Worm (Caenorhabditis elegans) whole organism, L2 larva: ENCODE data around the gene F53C3.4.

Experiments
- C34F6.9 ChIP-seq: fragments of 150-350 bp; optimal IDR thresholded peaks from 2 replicates; lab custom pipeline; 2014; ENCODE audit warnings: missing biosample characterization, missing genetic modification characterization
- F13H6.1 ChIP-seq: sonication (generic microtip); optimal IDR thresholded peaks from 2 replicates; lab custom pipeline; 2016; ENCODE audit warnings: missing genetic modification characterization, missing compliant biosample characterization
- R02D3.7 ChIP-seq: fragments of 150-350 bp; optimal IDR thresholded peaks from 2 replicates; lab custom pipeline; 2014; ENCODE audit warnings: missing biosample characterization, missing genetic modification characterization
- Y55F3AM.14 ChIP-seq: fragments of 200-800 bp; sonication (Bioruptor generic); optimal IDR thresholded peaks from 2 replicates; lab custom pipeline; 2018; ENCODE audit warnings: mild to moderate bottlenecking, missing genetic modification characterization, missing compliant biosample characterization
- ZK546.5 ChIP-seq: sonication (generic microtip); optimal IDR thresholded peaks from 2 replicates; lab custom pipeline; 2017; ENCODE audit warnings: missing biosample characterization, missing genetic modification characterization
- ama-1 ChIP-seq: fragments of 150-350 bp; optimal IDR thresholded peaks from 2 replicates; lab custom pipeline; 2018; ENCODE audit warnings: inconsistent platforms
- blmp-1 ChIP-seq: sonication (generic microtip); optimal IDR thresholded peaks from 2 replicates; lab custom pipeline; 2017; ENCODE audit warnings: missing genetic modification characterization, mild to moderate bottlenecking, missing compliant biosample characterization, antibody characterized with exemption, moderate library complexity; ENCODE audit not compliant: insufficient read depth
- ceh-16 ChIP-seq: fragments of 150-350 bp; optimal IDR thresholded peaks from 2 replicates; lab custom pipeline; 2014; ENCODE audit warnings: missing biosample characterization, missing genetic modification characterization
- ceh-82 ChIP-seq: fragments of 150-350 bp; optimal IDR thresholded peaks from 2 replicates; lab custom pipeline; 2014; ENCODE audit warnings: missing biosample characterization, missing genetic modification characterization
- crh-2 ChIP-seq: sonication (generic microtip); optimal IDR thresholded peaks from 2 replicates; lab custom pipeline; 2017; ENCODE audit warnings: missing biosample characterization, missing genetic modification characterization
- egl-27 ChIP-seq: sonication (generic microtip); optimal IDR thresholded peaks from 3 replicates; lab custom pipeline; 2017; ENCODE audit warnings: missing biosample characterization, missing genetic modification reagents, missing genetic modification characterization
- elt-1 ChIP-seq: fragments of 150-350 bp; optimal IDR thresholded peaks from 2 replicates; lab custom pipeline; 2014; ENCODE audit warnings: missing biosample characterization, missing genetic modification characterization
- elt-3 ChIP-seq: sonication (generic microtip); optimal IDR thresholded peaks from 2 replicates; lab custom pipeline; 2017; ENCODE audit warnings: missing biosample characterization, missing genetic modification characterization
- fos-1 ChIP-seq: fragments of 150-350 bp; optimal IDR thresholded peaks from 2 replicates; lab custom pipeline; 2014; ENCODE audit warnings: missing biosample characterization, missing genetic modification characterization
- gmeb-1 ChIP-seq: fragments of 150-350 bp; optimal IDR thresholded peaks from 2 replicates; lab custom pipeline; 2014; ENCODE audit warnings: missing biosample characterization, missing genetic modification characterization
- lin-11 ChIP-seq: fragments of 150-350 bp; sonication (generic microtip); optimal IDR thresholded peaks from 2 replicates; lab custom pipeline; 2014; ENCODE audit warnings: missing biosample characterization, missing genetic modification characterization, inconsistent platforms, mixed read lengths
- lin-13 ChIP-seq: fragments of 150-350 bp; optimal IDR thresholded peaks from 2 replicates; lab custom pipeline; 2014; ENCODE audit warnings: missing biosample characterization, missing genetic modification reagents, missing genetic modification characterization
- lin-39 ChIP-seq: fragments of 150-350 bp; optimal IDR thresholded peaks from 2 replicates; lab custom pipeline; 2014; ENCODE audit warnings: missing biosample characterization, missing genetic modification reagents, missing genetic modification characterization
- lsy-2 ChIP-seq, 2 experiments: fragments of 150-350 bp in 1 of 2; sonication (generic microtip) in 1 of 2; optimal IDR thresholded peaks; 2 replicates each; lab custom pipeline; 2014 to 2017; ENCODE audit warnings: missing biosample characterization in 2 of 2, missing genetic modification characterization in 2 of 2
- mab-5 ChIP-seq: fragments of 150-350 bp; optimal IDR thresholded peaks from 2 replicates; lab custom pipeline; 2014; ENCODE audit warnings: missing biosample characterization, missing genetic modification characterization
- mbf-1 ChIP-seq: sonication (generic microtip); optimal IDR thresholded peaks from 2 replicates; lab custom pipeline; 2017; ENCODE audit warnings: missing biosample characterization, missing genetic modification characterization
- mdl-1 ChIP-seq, 2 experiments: fragments of 150-350 bp in 1 of 2; sonication (generic microtip) in 1 of 2; optimal IDR thresholded peaks; 2 replicates each; lab custom pipeline; 2017; ENCODE audit warnings: missing biosample characterization in 2 of 2, missing genetic modification characterization in 2 of 2
- nhr-10 ChIP-seq: sonication (generic microtip); optimal IDR thresholded peaks from 2 replicates; lab custom pipeline; 2017; ENCODE audit warnings: missing biosample characterization, missing genetic modification characterization
- nhr-129 ChIP-seq: fragments of 150-350 bp; optimal IDR thresholded peaks from 2 replicates; lab custom pipeline; 2014; ENCODE audit warnings: missing biosample characterization, missing genetic modification characterization
- nhr-21 ChIP-seq: fragments of 150-350 bp; optimal IDR thresholded peaks from 2 replicates; lab custom pipeline; 2014; ENCODE audit warnings: missing biosample characterization, missing genetic modification characterization
- nhr-23 ChIP-seq: fragments of 150-350 bp; optimal IDR thresholded peaks from 2 replicates; lab custom pipeline; 2014; ENCODE audit warnings: missing biosample characterization, missing genetic modification reagents, missing genetic modification characterization
- nhr-25 ChIP-seq: fragments of 150-350 bp; sonication (generic microtip); optimal IDR thresholded peaks from 3 replicates; lab custom pipeline; 2014; ENCODE audit warnings: missing biosample characterization, missing genetic modification characterization
- nhr-6 ChIP-seq: fragments of 150-350 bp; optimal IDR thresholded peaks from 2 replicates; lab custom pipeline; 2014; ENCODE audit warnings: missing biosample characterization, missing genetic modification characterization
- nhr-77 ChIP-seq: fragments of 150-350 bp; optimal IDR thresholded peaks from 2 replicates; lab custom pipeline; 2014; ENCODE audit warnings: missing biosample characterization, missing genetic modification characterization
- peb-1 ChIP-seq: fragments of 150-350 bp; optimal IDR thresholded peaks from 2 replicates; lab custom pipeline; 2014; ENCODE audit warnings: missing biosample characterization, missing genetic modification characterization
- sem-4 ChIP-seq: fragments of 150-350 bp; optimal IDR thresholded peaks from 2 replicates; lab custom pipeline; 2014; ENCODE audit warnings: missing biosample characterization, missing genetic modification reagents, missing genetic modification characterization
- skn-1 ChIP-seq: sonication (generic microtip); optimal IDR thresholded peaks from 2 replicates; lab custom pipeline; 2017; ENCODE audit warnings: missing biosample characterization, missing genetic modification characterization
- sma-3 ChIP-seq: sonication (generic microtip); optimal IDR thresholded peaks from 2 replicates; lab custom pipeline; 2016; ENCODE audit warnings: missing genetic modification reagents, missing genetic modification characterization, missing compliant biosample characterization
- sma-9 ChIP-seq, 2 experiments: fragments of 150-350 bp in 1 of 2; sonication (generic microtip) in 1 of 2; optimal IDR thresholded peaks; 2 replicates each; lab custom pipeline; 2014 to 2016; ENCODE audit warnings: missing genetic modification characterization in 2 of 2, mild to moderate bottlenecking in 1 of 2, missing biosample characterization in 1 of 2, missing compliant biosample characterization in 1 of 2, missing genetic modification reagents in 1 of 2, moderate library complexity in 1 of 2
- snpc-4 ChIP-seq: fragments of 150-350 bp; optimal IDR thresholded peaks from 2 replicates; lab custom pipeline; 2014; ENCODE audit warnings: missing biosample characterization, missing genetic modification characterization
- unc-55 ChIP-seq: fragments of 150-350 bp; sonication (generic microtip); optimal IDR thresholded peaks from 3 replicates; lab custom pipeline; 2014; ENCODE audit warnings: missing biosample characterization, missing genetic modification reagents, missing genetic modification characterization
- unc-62 ChIP-seq: fragments of 150-350 bp; optimal IDR thresholded peaks from 2 replicates; lab custom pipeline; 2014; ENCODE audit warnings: missing biosample characterization, missing genetic modification reagents, missing genetic modification characterization
- ztf-1 ChIP-seq: fragments of 200-800 bp; sonication (Bioruptor generic); conservative IDR thresholded peaks from 2 replicates; pipeline ENCODE4 v1.3.6; 2022; ENCODE audit warnings: missing genetic modification characterization, missing compliant biosample characterization
- ztf-11 ChIP-seq: sonication (generic microtip); optimal IDR thresholded peaks from 2 replicates; lab custom pipeline; 2017; ENCODE audit warnings: missing biosample characterization, missing genetic modification characterization

F53C3.4 gene

ce11 chrII:3929446-3929845 lies 28.2 kb downstream of the F53C3.4 start:
- TF ChIP-seq R02D3.7 (tag; lab: Kevin White, UChicago) (no peak), ztf-1 (GFP tag; lab: Robert Waterston, UW) (no peak), nhr-25 (peak; percentile 0), ama-1 (lab: Kevin White, UChicago) (no peak), crh-2 (peak; percentile 27), nhr-10 (tag; lab: Kevin White, UChicago) (no peak), fos-1 (tag; lab: Kevin White, UChicago) (peak; percentile 67), mab-5 (tag; lab: Kevin White, UChicago) (no peak), lsy-2 (tag; optimal IDR thresholded peaks at IDR 0.05; lab: Kevin White, UChicago) (peak in 1 of 2 experiments; percentile 17), snpc-4 (tag; lab: Kevin White, UChicago) (no peak), F13H6.1 (peak; percentile 72), ztf-11 (tag; lab: Kevin White, UChicago) (no peak), mdl-1 (tag; optimal IDR thresholded peaks at IDR 0.05; lab: Kevin White, UChicago) (no peak), ceh-82 (tag; lab: Kevin White, UChicago) (no peak), ceh-16 (no peak), elt-1 (tag; lab: Kevin White, UChicago) (no peak), unc-55 (GFP tag; lab: Kevin White, UChicago) (peak; percentile 43), lin-39 (tag; lab: Kevin White, UChicago) (no peak), nhr-77 (tag; lab: Kevin White, UChicago) (no peak), sma-3 (GFP tag; lab: Kevin White, UChicago) (peak; percentile 17), nhr-21 (tag; lab: Kevin White, UChicago) (no peak), mbf-1 (tag; lab: Kevin White, UChicago) (no peak), ZK546.5 (tag; lab: Kevin White, UChicago) (no peak), blmp-1 (peak; percentile 66), peb-1 (tag; lab: Kevin White, UChicago) (no peak), Y55F3AM.14 (no peak), C34F6.9 (tag; lab: Kevin White, UChicago) (peak; percentile 35), nhr-129 (peak; percentile 73), unc-62 (GFP tag; lab: Kevin White, UChicago) (no peak), sma-9 (GFP tag; optimal IDR thresholded peaks at IDR 0.05; lab: Kevin White, UChicago) (peak; percentile 56), sma-9 (tag; optimal IDR thresholded peaks at IDR 0.05; lab: Kevin White, UChicago) (no peak), nhr-23 (tag; lab: Kevin White, UChicago) (no peak), elt-3 (tag; lab: Kevin White, UChicago) (no peak)

- peak; percentile 52 for TF ChIP-seq nhr-129
- TF ChIP-seq sma-9 (GFP tag; optimal IDR thresholded peaks at IDR 0.05; lab: Kevin White, UChicago) = peak; percentile 38
- no peak for TF ChIP-seq sma-9 (tag; optimal IDR thresholded peaks at IDR 0.05; lab: Kevin White, UChicago)
- peak; percentile 64 for TF ChIP-seq unc-55 (GFP tag; lab: Kevin White, UChicago)
- peak; percentile 46 for TF ChIP-seq C34F6.9 (tag; lab: Kevin White, UChicago)
- TF ChIP-seq snpc-4 (tag; lab: Kevin White, UChicago) = no peak
- no peak for TF ChIP-seq nhr-77 (tag; lab: Kevin White, UChicago)
- peak; percentile 2 for TF ChIP-seq blmp-1
- no peak for TF ChIP-seq nhr-21 (tag; lab: Kevin White, UChicago)
- TF ChIP-seq skn-1 (tag; lab: Kevin White, UChicago) = no peak
- TF ChIP-seq lin-13 (GFP tag; lab: Kevin White, UChicago) = peak; percentile 30
- peak; percentile 50 for TF ChIP-seq nhr-25
- peak; percentile 28 for TF ChIP-seq crh-2
- TF ChIP-seq egl-27 (tag; lab: Kevin White, UChicago) = peak; percentile 21
- TF ChIP-seq sma-3 (GFP tag; lab: Kevin White, UChicago) = peak; percentile 59
- peak; percentile 75 for TF ChIP-seq fos-1 (tag; lab: Kevin White, UChicago)
- no peak for TF ChIP-seq unc-62 (GFP tag; lab: Kevin White, UChicago)
- TF ChIP-seq sem-4 = peak; percentile 19
- no peak for TF ChIP-seq nhr-6 (tag; lab: Kevin White, UChicago)
- peak; percentile 52 for TF ChIP-seq lin-11
- peak; percentile 72 for TF ChIP-seq F13H6.1
- TF ChIP-seq lsy-2 (tag; optimal IDR thresholded peaks at IDR 0.05; lab: Kevin White, UChicago) = peak in 1 of 2 experiments; percentile 60
- no peak for TF ChIP-seq ama-1 (lab: Kevin White, UChicago)
- TF ChIP-seq gmeb-1 (tag; lab: Kevin White, UChicago) = peak; percentile 49
- TF ChIP-seq, all 48 proteins: peak for 16
Observed at ce11 chrII:3930478-3931182, 29.4 kb downstream of the F53C3.4 start.
